Worm (Caenorhabditis elegans): ENCODE results near the gene arx-5.

- no peak for TF ChIP-seq ZK546.5 (tag; optimal IDR thresholded peaks at IDR 0.05)
- TF ChIP-seq unc-39 (tag; optimal IDR thresholded peaks at IDR 0.05), result no peak
- no peak for TF ChIP-seq fkh-2 (tag; optimal IDR thresholded peaks at IDR 0.05)
- no peak for TF ChIP-seq nhr-28 (tag; optimal IDR thresholded peaks at IDR 0.05)
- TF ChIP-seq zag-1 (tag; optimal IDR thresholded peaks at IDR 0.05), result no peak
- TF ChIP-seq ceh-9 (tag; optimal IDR thresholded peaks at IDR 0.05), result no peak
- no peak for TF ChIP-seq fkh-10 (GFP tag; optimal IDR thresholded peaks at IDR 0.05)
- TF ChIP-seq nhr-237 (tag; optimal IDR thresholded peaks at IDR 0.05), result no peak
- TF ChIP-seq aly-2 (tag; optimal IDR thresholded peaks at IDR 0.05), result no peak
- no peak for TF ChIP-seq ama-1 (optimal IDR thresholded peaks at IDR 0.05)
- no peak for TF ChIP-seq mml-1 (tag; optimal IDR thresholded peaks at IDR 0.05)
- no peak for TF ChIP-seq skn-1 (tag; optimal IDR thresholded peaks at IDR 0.05)
- TF ChIP-seq jun-1 (tag; optimal IDR thresholded peaks at IDR 0.05), result no peak
- no peak for TF ChIP-seq tbx-2 (tag; optimal IDR thresholded peaks at IDR 0.05)
Measured at ce11 chrIII:12819909-12820308, 2.0 kb upstream of the arx-5 start, which contains the start of the genes Y37D8A.2 and Y37D8A.25.

All from whole organism, L3 larva.